Worm (Caenorhabditis elegans): ENCODE measurements around the gene irld-23.

DNA sequence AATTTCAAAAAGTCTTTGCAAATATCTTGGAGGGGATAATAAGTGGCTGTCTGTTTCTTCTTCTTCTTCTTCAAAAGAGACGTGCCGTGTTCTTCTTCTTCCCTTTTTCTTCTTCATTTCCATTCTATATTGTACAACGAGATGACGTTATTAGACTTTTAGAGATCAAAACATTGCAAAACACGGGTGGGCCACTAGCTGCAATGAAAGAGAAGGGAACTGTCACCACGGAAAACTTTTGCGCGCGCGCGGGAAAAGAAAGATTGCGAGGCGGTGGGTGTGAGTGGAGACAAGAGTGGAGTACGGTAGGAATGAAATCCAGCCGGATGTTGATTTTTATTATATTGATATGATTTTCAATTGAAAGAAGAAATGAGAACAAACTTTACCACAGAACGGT lies 26.4 kb downstream of the irld-23 start:
- TF ChIP-seq nhr-28 (tag; optimal IDR thresholded peaks at IDR 0.05) (no peak), lin-32 (GFP tag; optimal IDR thresholded peaks at IDR 0.05) (no peak)
